Fruit fly (Drosophila melanogaster) whole organism, pupa: ENCODE data around the gene CG14451.
"Not testable (repeated sequence)": the region's sequence is repeated elsewhere in the genome, so short reads cannot be mapped to it uniquely, and the experiment has no call there.

Experiments
- CG10348 ChIP-seq: fragments of 200-800 bp; sonication (Bioruptor generic); IDR thresholded peaks from 2 replicates; pipeline ENCODE4 v1.3.6; 2022; ENCODE audit warnings: missing biosample characterization, missing genetic modification characterization
- CG32121 ChIP-seq: fragments of 200-800 bp; sonication (Bioruptor generic); IDR thresholded peaks from 2 replicates; pipeline ENCODE4 v1.3.6; 2022; ENCODE audit warnings: missing biosample characterization, missing genetic modification characterization
- D1 ChIP-seq: fragments of 200-800 bp; sonication (Bioruptor generic); optimal IDR thresholded peaks from 2 replicates; lab custom pipeline; 2018; ENCODE audit warnings: missing biosample characterization, mild to moderate bottlenecking, missing genetic modification characterization, moderate library complexity
- EcR ChIP-seq: fragments of 200-800 bp; sonication (Bioruptor generic); optimal IDR thresholded peaks from 3 replicates; lab custom pipeline; 2019; ENCODE audit warnings: missing biosample characterization, missing genetic modification characterization, mild to moderate bottlenecking, moderate library complexity, missing genetic modification reagents
- Pif1B ChIP-seq: fragments of 200-800 bp; sonication (Bioruptor generic); optimal IDR thresholded peaks from 3 replicates; lab custom pipeline; 2016; ENCODE audit warnings: missing biosample characterization, missing genetic modification characterization
- Snoo ChIP-seq: fragments of 200-800 bp; sonication (Bioruptor generic); optimal IDR thresholded peaks from 3 replicates; lab custom pipeline; 2017; ENCODE audit warnings: missing biosample characterization, mild to moderate bottlenecking, missing genetic modification characterization, inconsistent platforms

DNA sequence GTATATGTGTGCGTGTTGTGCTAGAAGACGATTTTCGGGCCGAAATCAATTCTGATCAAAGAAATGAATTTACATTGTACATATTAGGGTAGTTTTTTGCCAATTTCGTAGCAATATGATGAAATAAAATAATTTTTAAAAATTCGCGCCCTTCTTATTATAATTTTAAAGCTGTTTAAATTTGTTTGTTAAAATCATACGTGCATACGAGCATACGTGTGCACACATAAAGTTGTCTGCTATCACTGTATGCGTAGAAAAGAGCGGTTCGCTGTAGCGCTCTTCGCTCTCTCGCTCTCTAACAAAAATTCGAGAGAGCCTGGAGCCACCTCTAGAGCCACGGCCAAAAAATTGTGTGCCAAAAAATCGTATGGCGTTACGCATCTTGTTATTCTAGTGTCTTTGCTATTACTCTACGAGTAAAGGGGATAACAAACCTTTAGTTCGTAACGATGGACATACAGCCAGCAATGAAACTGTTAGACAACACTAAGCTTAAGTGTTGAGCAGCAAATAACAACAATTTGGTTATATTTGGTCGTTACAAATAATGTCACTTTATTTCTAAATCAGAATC, 1.1 kb downstream of the CG14451 start, which contains the start of gene mael:
- TF ChIP-seq CG10348 (GFP tag; lab: Robert Waterston, UW); Snoo (tag; lab: Kevin White, UChicago); Pif1B; EcR (GFP tag; lab: Kevin White, UChicago); D1 (tag; lab: Kevin White, UChicago); CG32121 (GFP tag; lab: Robert Waterston, UW): not testable (repeated sequence)
